Worm (Caenorhabditis elegans): ENCODE measurements around the gene gid-2.
A peak's percentile ranks its signal among the peaks of the same experiment; 100 is the strongest.

Gene gid-2

DNA sequence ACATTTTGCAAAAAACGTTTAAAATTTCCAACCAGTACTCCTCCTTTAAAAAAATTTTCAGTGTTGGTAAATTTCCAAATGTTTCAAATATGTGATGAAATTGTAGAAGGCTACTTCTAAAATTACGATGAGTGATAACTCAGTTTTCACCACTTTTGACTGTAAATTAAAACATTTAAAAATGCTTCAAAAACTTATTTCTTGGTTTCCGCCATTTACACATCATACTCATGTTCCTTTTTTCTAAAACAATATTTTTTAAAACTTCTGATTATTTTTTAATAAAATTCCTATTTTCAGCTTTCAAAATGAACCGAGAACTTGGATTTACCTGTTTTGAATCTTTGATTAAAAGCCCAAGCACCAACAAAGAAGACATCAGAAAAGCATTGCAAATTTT, 35.0 kb downstream of the gid-2 start, which contains the start of gene C43H6.4:
Gene C43H6.4, plus strand, starts transcription at position 301 of the 400 bp plus-strand sequence.
- no peak for TF ChIP-seq crh-2 (tag; optimal IDR thresholded peaks at IDR 0.05)
- TF ChIP-seq ceh-16 (tag; optimal IDR thresholded peaks at IDR 0.05) = no peak
- TF ChIP-seq F13H6.1 (tag; optimal IDR thresholded peaks at IDR 0.05) = no peak
- TF ChIP-seq mdl-1 (tag; optimal IDR thresholded peaks at IDR 0.05) = no peak
- TF ChIP-seq nhr-21 (tag; optimal IDR thresholded peaks at IDR 0.05) = no peak
- no peak for TF ChIP-seq R02D3.7 (tag; optimal IDR thresholded peaks at IDR 0.05)
- TF ChIP-seq nhr-237 (tag; optimal IDR thresholded peaks at IDR 0.05) = no peak
- no peak for TF ChIP-seq nhr-23 (tag; optimal IDR thresholded peaks at IDR 0.05)

DNA sequence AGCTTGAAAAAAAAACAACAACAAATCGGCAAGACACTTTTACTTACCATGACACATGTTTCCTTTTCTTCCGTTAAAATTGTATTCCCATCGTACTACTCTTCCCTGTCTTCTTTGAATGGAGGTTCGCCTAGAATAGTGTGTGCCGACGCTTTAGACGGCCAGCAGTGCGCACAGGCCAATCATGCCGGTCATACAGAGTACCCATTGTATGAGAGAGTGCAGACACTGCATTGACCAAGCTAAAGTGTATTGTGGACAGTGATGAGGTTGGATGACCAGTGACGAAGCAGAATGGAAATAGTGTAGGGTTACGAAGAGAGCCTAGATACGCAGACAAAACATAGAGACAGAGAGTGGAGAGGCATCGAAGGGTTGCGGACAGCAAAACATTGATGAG, 36.9 kb downstream of the gid-2 start, which contains the start of gene dhhc-9:
Gene dhhc-9, minus strand, starts transcription at position 154 of the 400 bp plus-strand sequence.
- TF ChIP-seq sma-3 (GFP tag; optimal IDR thresholded peaks at IDR 0.05) (peak; percentile 26), fos-1 (tag; optimal IDR thresholded peaks at IDR 0.05) (peak; percentile 86), nhr-25 (tag; optimal IDR thresholded peaks at IDR 0.05) (peak; percentile 2), elt-1 (tag; optimal IDR thresholded peaks at IDR 0.05) (no peak), ceh-16 (tag; optimal IDR thresholded peaks at IDR 0.05) (no peak), unc-55 (GFP tag; optimal IDR thresholded peaks at IDR 0.05) (peak; percentile 35), mab-5 (tag; optimal IDR thresholded peaks at IDR 0.05) (peak; percentile 15), ZK546.5 (tag; optimal IDR thresholded peaks at IDR 0.05) (no peak), snpc-4 (tag; optimal IDR thresholded peaks at IDR 0.05) (no peak), nhr-23 (tag; optimal IDR thresholded peaks at IDR 0.05) (no peak), lsy-2 (tag; optimal IDR thresholded peaks at IDR 0.05) (peak in 1 of 2 experiments; percentile 58), crh-2 (tag; optimal IDR thresholded peaks at IDR 0.05) (no peak), Y55F3AM.14 (GFP tag; optimal IDR thresholded peaks at IDR 0.05) (no peak), unc-62 (GFP tag; optimal IDR thresholded peaks at IDR 0.05) (no peak), alr-1 (tag; optimal IDR thresholded peaks at IDR 0.05) (no peak), ztf-1 (GFP tag; conservative IDR thresholded peaks at IDR 0.05) (no peak), nhr-237 (tag; optimal IDR thresholded peaks at IDR 0.05) (no peak), blmp-1 (tag; optimal IDR thresholded peaks at IDR 0.05; ENCODE audit: insufficient read depth) (no peak), R02D3.7 (tag; optimal IDR thresholded peaks at IDR 0.05) (no peak), nhr-129 (tag; optimal IDR thresholded peaks at IDR 0.05) (peak; percentile 65), mdl-1 (tag; optimal IDR thresholded peaks at IDR 0.05) (peak in 1 of 2 experiments; percentile 24), skn-1 (tag; optimal IDR thresholded peaks at IDR 0.05) (no peak), nhr-77 (tag; optimal IDR thresholded peaks at IDR 0.05) (no peak), gmeb-1 (tag; optimal IDR thresholded peaks at IDR 0.05) (peak; percentile 38), nhr-10 (tag; optimal IDR thresholded peaks at IDR 0.05) (no peak), lin-11 (tag; optimal IDR thresholded peaks at IDR 0.05) (peak; percentile 56), dmd-4 (tag; optimal IDR thresholded peaks at IDR 0.05) (no peak), mbf-1 (tag; optimal IDR thresholded peaks at IDR 0.05) (no peak), peb-1 (tag; optimal IDR thresholded peaks at IDR 0.05) (no peak), nhr-12 (tag; optimal IDR thresholded peaks at IDR 0.05) (no peak), ztf-4 (tag; optimal IDR thresholded peaks at IDR 0.05) (no peak), ama-1 (optimal IDR thresholded peaks at IDR 0.05) (no peak), nhr-11 (tag; optimal IDR thresholded peaks at IDR 0.05) (no peak), aly-2 (tag; optimal IDR thresholded peaks at IDR 0.05) (no peak), egl-27 (tag; optimal IDR thresholded peaks at IDR 0.05) (peak; percentile 28), zag-1 (tag; optimal IDR thresholded peaks at IDR 0.05) (no peak), unc-39 (tag; optimal IDR thresholded peaks at IDR 0.05) (no peak), C34F6.9 (tag; optimal IDR thresholded peaks at IDR 0.05) (peak; percentile 49), nhr-21 (tag; optimal IDR thresholded peaks at IDR 0.05) (no peak), lin-13 (GFP tag; optimal IDR thresholded peaks at IDR 0.05) (no peak), sem-4 (tag; optimal IDR thresholded peaks at IDR 0.05) (peak; percentile 22), nhr-6 (tag; optimal IDR thresholded peaks at IDR 0.05) (peak; percentile 38), elt-3 (tag; optimal IDR thresholded peaks at IDR 0.05) (no peak), ztf-11 (tag; optimal IDR thresholded peaks at IDR 0.05) (no peak), F13H6.1 (tag; optimal IDR thresholded peaks at IDR 0.05) (peak; percentile 86), lin-39 (tag; optimal IDR thresholded peaks at IDR 0.05) (no peak), ceh-82 (tag; optimal IDR thresholded peaks at IDR 0.05) (no peak), sma-9 (GFP tag; optimal IDR thresholded peaks at IDR 0.05) (peak; percentile 77), sma-9 (tag; optimal IDR thresholded peaks at IDR 0.05) (no peak)
